Fruit fly (Drosophila melanogaster): ENCODE measurements around the gene sfl.

Gene sfl

DNA sequence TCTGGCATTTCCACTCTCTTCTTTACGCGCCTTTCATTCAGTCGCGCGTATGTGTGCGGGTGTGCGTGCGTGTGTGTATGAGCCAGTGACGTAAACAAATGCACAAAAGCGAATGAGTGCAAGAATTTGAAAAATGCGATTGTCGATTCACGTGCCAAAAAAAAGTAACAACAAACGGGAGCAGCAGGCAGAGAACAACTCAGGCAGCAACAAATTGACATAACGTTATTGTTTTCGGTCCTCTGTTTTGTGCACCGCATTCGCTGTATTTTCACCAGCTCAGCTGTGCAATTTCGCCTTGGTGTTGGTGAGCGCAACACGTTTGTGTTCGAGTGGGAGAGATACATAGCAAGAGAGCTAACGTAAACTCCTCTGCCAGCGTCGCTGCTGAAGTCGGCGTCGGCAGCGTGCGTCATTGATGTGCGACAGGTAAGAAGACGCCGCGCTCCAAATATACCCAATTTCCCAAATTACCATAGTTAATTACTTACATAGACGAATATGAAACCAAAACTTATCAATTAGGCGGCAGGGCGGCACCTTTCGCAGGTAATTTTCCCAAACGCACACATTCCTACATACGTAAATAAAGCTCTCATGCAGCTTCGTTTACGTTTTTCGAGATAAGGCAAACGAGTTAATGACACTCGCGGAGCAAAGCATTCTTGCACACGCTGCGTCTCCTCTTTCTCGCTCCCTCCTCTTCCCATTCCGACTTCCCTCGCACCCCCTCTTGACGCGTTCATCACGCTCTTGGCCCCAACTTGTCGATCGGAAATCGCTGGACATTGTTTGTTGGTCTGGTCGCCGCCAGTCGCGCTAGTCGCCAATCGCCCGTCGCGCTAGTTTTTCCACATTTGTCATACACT, 807 bp downstream of the sfl start:
- peak; percentile 24 for TF ChIP-seq Hr83 (GFP tag; optimal IDR thresholded peaks at IDR 0.05; ENCODE audit: poor library complexity, severe bottlenecking)
- peak; percentile 28 for TF ChIP-seq N (GFP tag; optimal IDR thresholded peaks at IDR 0.05)
- TF ChIP-seq Jra (GFP tag; optimal IDR thresholded peaks at IDR 0.05): peak; percentile 8
- TF ChIP-seq dl (GFP tag; optimal IDR thresholded peaks at IDR 0.05; ENCODE audit: insufficient read depth in 1 of 2, partially characterized antibody in 2 of 2): no peak
- TF ChIP-seq psq (GFP tag; optimal IDR thresholded peaks at IDR 0.05): peak; percentile 90
- TF ChIP-seq pan (optimal IDR thresholded peaks at IDR 0.05): no peak

DNA sequence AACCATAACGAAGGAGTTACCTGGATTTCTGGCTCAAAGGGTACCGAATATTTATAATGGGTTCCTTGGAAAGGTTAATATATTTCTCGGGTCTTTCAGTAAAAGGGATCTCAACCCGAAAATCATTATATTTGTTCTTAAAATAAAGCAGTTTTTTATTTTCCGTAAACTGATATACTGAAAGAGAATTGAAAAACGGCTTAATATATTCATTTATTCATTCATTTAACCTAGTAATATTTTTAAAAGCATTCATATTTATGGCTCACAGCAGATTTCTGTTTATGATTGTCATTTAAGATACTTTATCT, 1.4 kb downstream of the sfl start:
- TF ChIP-seq br (GFP tag; optimal IDR thresholded peaks at IDR 0.05): no peak
- no peak for TF ChIP-seq OdsH (GFP tag; optimal IDR thresholded peaks at IDR 0.05)
- TF ChIP-seq dl (GFP tag; optimal IDR thresholded peaks at IDR 0.05; ENCODE audit: insufficient read depth in 1 of 2, partially characterized antibody in 2 of 2): no peak
- no peak for TF ChIP-seq Dif (GFP tag; optimal IDR thresholded peaks at IDR 0.05; ENCODE audit: partially characterized antibody)
- TF ChIP-seq dsf (GFP tag; optimal IDR thresholded peaks at IDR 0.05; ENCODE audit: borderline replicate concordance): no peak
- no peak for TF ChIP-seq Hnf4 (GFP tag; optimal IDR thresholded peaks at IDR 0.05)
- no peak for TF ChIP-seq sv (GFP tag; optimal IDR thresholded peaks at IDR 0.05)
- no peak for TF ChIP-seq sage (GFP tag; optimal IDR thresholded peaks at IDR 0.05)
- no peak for TF ChIP-seq CrebA (GFP tag; optimal IDR thresholded peaks at IDR 0.05; ENCODE audit: borderline replicate concordance)
- no peak for TF ChIP-seq lola (GFP tag; optimal IDR thresholded peaks at IDR 0.05)

DNA sequence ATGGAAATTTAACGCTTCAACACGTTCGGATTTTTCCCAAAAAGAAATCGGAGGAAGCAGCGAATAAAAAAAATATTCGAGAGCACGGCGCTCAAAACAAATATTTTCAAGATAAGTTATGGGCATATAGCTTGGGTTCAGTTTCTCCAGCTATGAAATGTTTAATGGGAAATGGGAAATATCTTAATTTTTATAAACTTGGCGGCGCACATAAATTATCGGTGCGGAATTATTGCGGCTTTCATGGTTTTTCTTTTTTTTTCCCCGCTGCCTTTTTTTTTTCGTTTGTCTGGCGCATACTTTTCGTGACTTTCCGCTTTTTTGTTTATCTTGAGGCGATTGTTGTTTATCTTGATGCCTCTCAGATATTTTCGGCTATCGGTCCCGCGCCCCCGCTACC, 2.5 kb downstream of the sfl start:
- no peak for TF ChIP-seq Sp1 (GFP tag; optimal IDR thresholded peaks at IDR 0.05)
- TF ChIP-seq br (GFP tag; optimal IDR thresholded peaks at IDR 0.05): no peak
- TF ChIP-seq Rel (GFP tag; optimal IDR thresholded peaks at IDR 0.05): no peak
- no peak for TF ChIP-seq Rel (tag; optimal IDR thresholded peaks at IDR 0.05)
- TF ChIP-seq CG9705 (GFP tag; optimal IDR thresholded peaks at IDR 0.05): no peak

DNA sequence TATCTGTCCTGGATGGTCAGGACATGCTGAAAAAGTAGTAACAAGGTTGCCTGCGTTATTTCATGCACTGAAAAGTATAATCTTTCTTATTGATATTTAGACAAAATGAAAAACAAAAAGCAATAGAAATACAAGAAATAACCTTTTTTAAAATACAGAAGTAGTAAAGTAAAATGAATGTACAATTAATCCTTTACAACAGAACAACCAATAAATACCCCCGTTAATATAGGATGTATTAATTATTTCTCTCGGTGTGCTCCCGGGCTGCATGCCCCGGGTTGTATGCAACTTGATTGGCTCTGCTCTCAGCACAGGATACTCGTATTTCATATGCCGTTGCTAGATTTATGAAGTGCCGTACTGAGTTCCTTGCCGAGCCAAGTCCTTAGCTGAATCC, 3.1 kb downstream of the sfl start:
- TF ChIP-seq Sp1 (GFP tag; optimal IDR thresholded peaks at IDR 0.05): no peak
- TF ChIP-seq OdsH (GFP tag; optimal IDR thresholded peaks at IDR 0.05): no peak
- TF ChIP-seq psq (GFP tag; optimal IDR thresholded peaks at IDR 0.05): no peak
- no peak for TF ChIP-seq woc (GFP tag; optimal IDR thresholded peaks at IDR 0.05)
- no peak for TF ChIP-seq pan (optimal IDR thresholded peaks at IDR 0.05)
- no peak for TF ChIP-seq rgr (GFP tag; optimal IDR thresholded peaks at IDR 0.05)
- TF ChIP-seq ey (GFP tag; optimal IDR thresholded peaks at IDR 0.05): no peak
- TF ChIP-seq HLH106 (tag; optimal IDR thresholded peaks at IDR 0.05): no peak
- TF ChIP-seq h (GFP tag; optimal IDR thresholded peaks at IDR 0.05): no peak
- no peak for TF ChIP-seq Hr78 (GFP tag; optimal IDR thresholded peaks at IDR 0.05)
- no peak for TF ChIP-seq Hnf4 (GFP tag; optimal IDR thresholded peaks at IDR 0.05)
- TF ChIP-seq GATAd (GFP tag; optimal IDR thresholded peaks at IDR 0.05): no peak
- no peak for TF ChIP-seq sage (GFP tag; optimal IDR thresholded peaks at IDR 0.05)
- TF ChIP-seq CG9705 (GFP tag; optimal IDR thresholded peaks at IDR 0.05): no peak
- no peak for TF ChIP-seq N (GFP tag; optimal IDR thresholded peaks at IDR 0.05)
- TF ChIP-seq br (GFP tag; optimal IDR thresholded peaks at IDR 0.05): no peak
- TF ChIP-seq Mio (GFP tag; optimal IDR thresholded peaks at IDR 0.05): no peak

DNA sequence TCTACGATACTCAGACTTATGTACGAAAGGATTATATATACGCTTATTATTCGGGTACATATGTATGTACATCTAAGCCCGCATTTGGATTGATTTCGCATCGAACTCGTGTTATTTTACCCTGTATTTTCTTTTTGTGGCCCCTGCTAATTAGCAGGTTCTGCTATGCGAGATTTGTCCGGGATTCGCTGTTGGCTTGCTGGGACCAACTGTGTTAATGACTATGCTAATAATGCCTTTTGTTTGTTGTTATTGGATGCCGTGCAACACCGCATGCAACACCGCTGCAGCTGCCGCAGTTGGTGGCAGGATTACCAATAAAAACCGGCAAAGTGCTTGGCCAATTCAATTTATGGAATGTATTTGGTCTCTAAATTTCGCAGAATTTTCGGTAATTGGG, 5.0 kb downstream of the sfl start:
- no peak for TF ChIP-seq Hr83 (GFP tag; optimal IDR thresholded peaks at IDR 0.05; ENCODE audit: poor library complexity, severe bottlenecking)
- no peak for TF ChIP-seq ey (GFP tag; optimal IDR thresholded peaks at IDR 0.05)
- TF ChIP-seq woc (GFP tag; optimal IDR thresholded peaks at IDR 0.05): no peak
- no peak for TF ChIP-seq sage (GFP tag; optimal IDR thresholded peaks at IDR 0.05)
- no peak for TF ChIP-seq Hr78 (GFP tag; optimal IDR thresholded peaks at IDR 0.05)
- TF ChIP-seq Dif (GFP tag; optimal IDR thresholded peaks at IDR 0.05; ENCODE audit: partially characterized antibody): no peak
- TF ChIP-seq Mio (GFP tag; optimal IDR thresholded peaks at IDR 0.05): no peak
- TF ChIP-seq CG32264 (GFP tag; optimal IDR thresholded peaks at IDR 0.05): no peak
- TF ChIP-seq tai (GFP tag; optimal IDR thresholded peaks at IDR 0.05): no peak
- no peak for TF ChIP-seq Myc (optimal IDR thresholded peaks at IDR 0.05)
- TF ChIP-seq sv (GFP tag; optimal IDR thresholded peaks at IDR 0.05): no peak
- TF ChIP-seq dmrt93B (GFP tag; optimal IDR thresholded peaks at IDR 0.05): no peak
- no peak for TF ChIP-seq h (GFP tag; optimal IDR thresholded peaks at IDR 0.05)
- no peak for TF ChIP-seq Jra (GFP tag; optimal IDR thresholded peaks at IDR 0.05)
- no peak for TF ChIP-seq lola (GFP tag; optimal IDR thresholded peaks at IDR 0.05)
- no peak for TF ChIP-seq N (GFP tag; optimal IDR thresholded peaks at IDR 0.05)
- no peak for TF ChIP-seq dsf (GFP tag; optimal IDR thresholded peaks at IDR 0.05; ENCODE audit: borderline replicate concordance)
